Worm (Caenorhabditis elegans): ENCODE measurements around the gene F55A4.13.
A peak's percentile ranks its signal among the peaks of the same experiment; 100 is the strongest.

Gene F55A4.13

DNA sequence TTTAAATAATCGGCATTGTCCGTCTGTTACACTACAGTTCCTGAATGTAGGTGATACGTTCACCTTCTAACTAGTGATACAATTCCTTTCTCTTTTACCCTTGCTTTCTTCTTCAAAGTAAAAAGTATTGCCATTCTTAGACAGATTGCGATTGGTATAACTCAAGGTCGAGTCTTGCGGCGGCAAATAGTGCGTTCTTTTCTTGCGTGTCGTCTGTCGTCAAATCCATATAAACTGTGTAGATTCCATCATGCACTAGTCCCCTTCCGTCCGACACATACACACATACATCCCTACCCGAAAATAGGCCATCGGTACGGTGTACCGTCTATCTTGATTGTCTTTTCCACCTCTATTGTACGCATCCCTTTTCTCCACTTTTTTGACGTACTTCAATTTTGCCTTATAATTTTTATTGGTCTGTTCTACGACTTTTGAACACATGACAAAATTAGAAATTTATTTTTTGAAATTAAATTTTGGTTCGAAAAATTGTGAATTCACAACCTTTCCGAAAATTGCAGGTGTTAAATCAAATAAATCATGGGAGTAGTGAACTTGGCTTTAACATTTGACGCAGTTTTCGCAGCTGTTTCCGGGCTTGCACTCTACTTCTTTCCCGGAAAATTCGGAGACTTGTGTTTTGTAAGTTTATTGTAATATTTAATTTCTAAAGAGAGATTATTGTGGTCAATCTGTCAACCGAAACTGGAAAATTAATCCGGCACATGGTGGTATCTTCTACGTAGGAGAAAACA is 36.9 kb downstream of the F55A4.13 start, which contains the start of gene C44C1.1:
C44C1.1 (plus strand) TSS at position 525 of the 758 bp plus-strand sequence.
- TF ChIP-seq nhr-129 (tag; optimal IDR thresholded peaks at IDR 0.05): peak; percentile 35
- no peak for TF ChIP-seq crh-2 (tag; optimal IDR thresholded peaks at IDR 0.05)
- no peak for TF ChIP-seq gmeb-1 (tag; optimal IDR thresholded peaks at IDR 0.05)
- TF ChIP-seq sma-3 (GFP tag; optimal IDR thresholded peaks at IDR 0.05): peak; percentile 7
- no peak for TF ChIP-seq ama-1 (optimal IDR thresholded peaks at IDR 0.05)
- peak in 1 of 2 experiments; percentile 7 for TF ChIP-seq lsy-2 (tag; optimal IDR thresholded peaks at IDR 0.05)
- peak; percentile 68 for TF ChIP-seq blmp-1 (tag; optimal IDR thresholded peaks at IDR 0.05; ENCODE audit: insufficient read depth)
- TF ChIP-seq nhr-25 (tag; optimal IDR thresholded peaks at IDR 0.05): peak; percentile 52
- no peak for TF ChIP-seq ceh-82 (tag; optimal IDR thresholded peaks at IDR 0.05)
- no peak for TF ChIP-seq lin-39 (tag; optimal IDR thresholded peaks at IDR 0.05)
- TF ChIP-seq egl-27 (tag; optimal IDR thresholded peaks at IDR 0.05): no peak
- TF ChIP-seq zag-1 (tag; optimal IDR thresholded peaks at IDR 0.05): no peak
- TF ChIP-seq nhr-21 (tag; optimal IDR thresholded peaks at IDR 0.05): peak; percentile 61
- TF ChIP-seq fos-1 (tag; optimal IDR thresholded peaks at IDR 0.05): peak; percentile 47
- peak; percentile 36 for TF ChIP-seq ceh-16 (tag; optimal IDR thresholded peaks at IDR 0.05)
- TF ChIP-seq lin-13 (GFP tag; optimal IDR thresholded peaks at IDR 0.05): no peak
- no peak for TF ChIP-seq unc-55 (GFP tag; optimal IDR thresholded peaks at IDR 0.05)
- no peak for TF ChIP-seq C34F6.9 (tag; optimal IDR thresholded peaks at IDR 0.05)
- no peak for TF ChIP-seq R02D3.7 (tag; optimal IDR thresholded peaks at IDR 0.05)
- no peak for TF ChIP-seq peb-1 (tag; optimal IDR thresholded peaks at IDR 0.05)

DNA sequence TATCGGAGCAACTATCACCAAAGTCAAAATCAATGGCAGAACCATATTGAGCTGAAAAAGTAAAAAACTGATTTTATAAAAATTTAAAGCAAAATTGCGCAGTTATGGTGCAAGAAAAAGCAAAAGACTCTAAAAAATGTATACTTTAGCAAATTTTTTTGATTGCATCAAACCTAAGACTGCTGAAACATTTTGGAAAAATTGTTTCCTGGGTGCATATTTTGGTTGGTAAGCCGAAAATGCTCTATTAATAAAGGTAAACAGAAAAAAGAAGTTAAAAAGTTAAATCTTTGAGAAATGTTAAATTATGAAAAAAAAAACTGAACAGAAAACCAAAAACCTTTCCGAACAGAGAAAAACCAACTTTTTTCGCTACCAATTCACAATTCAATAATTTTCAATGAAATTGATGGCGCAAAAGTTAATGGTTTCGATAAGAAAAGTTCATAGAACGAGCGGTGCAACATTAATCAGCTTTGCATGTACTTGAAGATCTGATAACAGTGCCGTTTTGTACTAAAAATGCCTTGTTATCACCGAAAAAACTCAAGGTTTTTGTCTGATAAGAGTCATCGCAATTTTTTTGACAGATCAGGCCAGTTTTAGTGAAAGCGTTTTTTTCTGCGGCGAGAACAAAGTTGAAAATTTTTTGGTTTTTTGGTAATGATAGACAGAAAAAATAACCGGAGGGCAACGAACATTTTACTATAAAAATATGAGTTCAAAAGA is 39.2 kb downstream of the F55A4.13 start, which contains the start of gene abhd-3.2:
abhd-3.2 (minus strand) TSS at position 51 of the 729 bp plus-strand sequence.
- TF ChIP-seq ztf-11 (tag; optimal IDR thresholded peaks at IDR 0.05) (no peak), sma-3 (GFP tag; optimal IDR thresholded peaks at IDR 0.05) (peak; percentile 51), gmeb-1 (tag; optimal IDR thresholded peaks at IDR 0.05) (peak; percentile 65), F13H6.1 (tag; optimal IDR thresholded peaks at IDR 0.05) (peak; percentile 3), ztf-1 (GFP tag; conservative IDR thresholded peaks at IDR 0.05) (no peak), elt-3 (tag; optimal IDR thresholded peaks at IDR 0.05) (no peak), crh-2 (tag; optimal IDR thresholded peaks at IDR 0.05) (peak; percentile 75), R02D3.7 (tag; optimal IDR thresholded peaks at IDR 0.05) (no peak), elt-1 (tag; optimal IDR thresholded peaks at IDR 0.05) (no peak), blmp-1 (tag; optimal IDR thresholded peaks at IDR 0.05; ENCODE audit: insufficient read depth) (peak; percentile 56), egl-27 (tag; optimal IDR thresholded peaks at IDR 0.05) (peak; percentile 67), nhr-25 (tag; optimal IDR thresholded peaks at IDR 0.05) (no peak), nhr-129 (tag; optimal IDR thresholded peaks at IDR 0.05) (peak; percentile 15), nhr-21 (tag; optimal IDR thresholded peaks at IDR 0.05) (peak; percentile 17), alr-1 (tag; optimal IDR thresholded peaks at IDR 0.05) (no peak), fos-1 (tag; optimal IDR thresholded peaks at IDR 0.05) (peak; percentile 99), nhr-237 (tag; optimal IDR thresholded peaks at IDR 0.05) (no peak), sma-9 (GFP tag; optimal IDR thresholded peaks at IDR 0.05) (peak; percentile 90), sma-9 (tag; optimal IDR thresholded peaks at IDR 0.05) (no peak), mdl-1 (tag; optimal IDR thresholded peaks at IDR 0.05) (peak in 1 of 2 experiments; percentile 11)

DNA sequence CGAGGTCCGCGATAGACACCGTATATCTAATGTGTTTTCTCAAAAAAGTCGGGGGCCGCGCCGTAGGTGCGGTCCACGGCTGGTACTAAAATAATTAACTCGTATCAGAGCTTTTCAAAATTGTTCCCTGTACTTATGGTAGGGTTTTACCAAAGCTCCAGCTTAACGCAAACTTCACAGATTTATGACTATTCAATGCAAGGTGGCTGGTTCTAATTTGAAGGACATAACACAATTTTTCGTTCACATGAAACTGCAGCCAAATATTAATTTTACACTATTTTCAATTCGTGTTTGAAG is 42.2 kb downstream of the F55A4.13 start:
- no peak for TF ChIP-seq unc-62 (GFP tag; optimal IDR thresholded peaks at IDR 0.05)
- no peak for TF ChIP-seq nhr-25 (tag; optimal IDR thresholded peaks at IDR 0.05)
- TF ChIP-seq nhr-21 (tag; optimal IDR thresholded peaks at IDR 0.05): no peak
- no peak for TF ChIP-seq lin-13 (GFP tag; optimal IDR thresholded peaks at IDR 0.05)
- no peak for TF ChIP-seq nhr-12 (tag; optimal IDR thresholded peaks at IDR 0.05)
- no peak for TF ChIP-seq ceh-16 (tag; optimal IDR thresholded peaks at IDR 0.05)
- TF ChIP-seq dmd-4 (tag; optimal IDR thresholded peaks at IDR 0.05): no peak
- TF ChIP-seq ztf-4 (tag; optimal IDR thresholded peaks at IDR 0.05): no peak
- TF ChIP-seq zag-1 (tag; optimal IDR thresholded peaks at IDR 0.05): no peak
- TF ChIP-seq sem-4 (tag; optimal IDR thresholded peaks at IDR 0.05): no peak
- TF ChIP-seq skn-1 (tag; optimal IDR thresholded peaks at IDR 0.05): no peak
- no peak for TF ChIP-seq mdl-1 (tag; optimal IDR thresholded peaks at IDR 0.05)
- TF ChIP-seq blmp-1 (tag; optimal IDR thresholded peaks at IDR 0.05; ENCODE audit: insufficient read depth): no peak
- no peak for TF ChIP-seq nhr-11 (tag; optimal IDR thresholded peaks at IDR 0.05)
- no peak for TF ChIP-seq ama-1 (optimal IDR thresholded peaks at IDR 0.05)
- no peak for TF ChIP-seq fos-1 (tag; optimal IDR thresholded peaks at IDR 0.05)

All from whole organism, L2 larva.